Worm (Caenorhabditis elegans): ENCODE data around the gene ZK1010.12.

The ZK1010.12 gene

DNA sequence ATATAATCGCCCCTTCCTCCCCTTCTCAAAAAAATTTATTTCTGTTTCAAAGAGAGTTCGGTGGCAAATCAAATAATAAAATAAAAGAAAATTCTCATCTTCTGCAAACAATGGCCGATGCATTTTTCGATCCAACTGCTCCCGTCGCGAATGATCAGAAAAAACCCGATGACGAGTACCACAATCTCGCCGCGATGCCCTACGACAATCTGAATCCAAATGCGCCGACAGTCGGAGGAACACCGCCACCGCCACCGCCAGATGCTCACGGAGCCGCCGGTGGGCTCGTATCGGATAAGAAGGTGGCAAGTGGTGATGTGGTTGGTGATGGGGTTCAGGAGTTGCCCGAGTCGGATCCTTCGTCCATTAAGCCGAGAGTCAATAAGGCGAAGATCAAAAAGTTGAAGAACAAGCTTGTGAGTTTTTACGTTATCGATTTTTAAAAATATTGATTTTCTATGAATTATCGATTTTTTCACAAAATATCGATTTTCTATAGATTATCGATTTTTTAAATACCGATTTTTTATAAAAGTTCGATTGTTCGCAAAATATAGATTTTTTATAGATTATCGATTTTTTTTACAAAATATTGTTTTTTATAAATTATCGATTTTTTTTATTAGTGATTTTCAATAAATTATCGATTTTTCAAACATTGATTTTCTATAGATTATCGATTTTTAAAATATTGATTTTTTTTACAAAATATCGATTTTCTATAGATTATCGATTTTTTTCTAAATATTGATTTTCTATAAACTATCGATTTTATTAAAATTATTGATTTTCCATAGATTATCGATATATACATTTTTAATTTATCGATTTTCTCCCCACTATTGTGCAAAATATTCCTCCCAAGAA lies 39.5 kb upstream of the ZK1010.12 start, which contains the start of gene Y39E4A.1:
Gene Y39E4A.1 (plus strand): TSS at position 51 of the 867 bp plus-strand sequence.
- TF ChIP-seq T26A8.4 (GFP tag; IDR thresholded peaks at IDR 0.05) (no peak), mdt-29 (GFP tag; IDR thresholded peaks at IDR 0.05) (no peak), nhr-111 (GFP tag; optimal IDR thresholded peaks at IDR 0.05) (no peak), nhr-76 (tag; optimal IDR thresholded peaks at IDR 0.05) (no peak), hlh-30 (tag; optimal IDR thresholded peaks at IDR 0.05; ENCODE audit: insufficient read depth) (no peak), ceh-28 (tag; optimal IDR thresholded peaks at IDR 0.05) (peak; percentile 98), unc-130 (GFP tag; optimal IDR thresholded peaks at IDR 0.05) (no peak), nhr-10 (tag; optimal IDR thresholded peaks at IDR 0.05) (no peak), egl-43 (GFP tag; IDR thresholded peaks at IDR 0.05) (peak; percentile 64; the same call in 1 of the 2 replicates), tag-97 (GFP tag; IDR thresholded peaks at IDR 0.05) (no peak), ama-1 (optimal IDR thresholded peaks at IDR 0.05) (no peak), zfp-3 (GFP tag; conservative IDR thresholded peaks at IDR 0.05) (no peak), arid-1 (GFP tag; conservative IDR thresholded peaks at IDR 0.05) (0 out of 2 replicates have a peak, but pooled peaks have one; percentile 5), unc-62 (GFP tag; optimal IDR thresholded peaks at IDR 0.05 in 1 of 2) (peak in 1 of 2 experiments; percentile 75), unc-62 (tag; optimal IDR thresholded peaks at IDR 0.05) (no peak), mxl-3 (GFP tag; optimal IDR thresholded peaks at IDR 0.05) (no peak), lin-38 (GFP tag; IDR thresholded peaks at IDR 0.05) (no peak), T20F7.1 (GFP tag; optimal IDR thresholded peaks at IDR 0.05) (no peak), attf-4 (tag; optimal IDR thresholded peaks at IDR 0.05) (no peak), set-16 (GFP tag; IDR thresholded peaks at IDR 0.05) (peak; percentile 78), php-3 (GFP tag; IDR thresholded peaks at IDR 0.05) (no peak), unc-39 (tag; optimal IDR thresholded peaks at IDR 0.05) (no peak), ZK337.2 (GFP tag; IDR thresholded peaks at IDR 0.05) (peak; percentile 18; the same call in 1 of the 2 replicates), snpc-4 (tag; optimal IDR thresholded peaks at IDR 0.05) (no peak), mep-1 (tag; optimal IDR thresholded peaks at IDR 0.05) (no peak), Y48G9A.11 (GFP tag; IDR thresholded peaks at IDR 0.05) (no peak), ceh-20 (GFP tag; IDR thresholded peaks at IDR 0.05) (no peak), nhr-11 (tag; optimal IDR thresholded peaks at IDR 0.05) (no peak), lim-7 (GFP tag; IDR thresholded peaks at IDR 0.05) (no peak), lin-1 (GFP tag; IDR thresholded peaks at IDR 0.05) (0 out of 2 replicates have a peak, but pooled peaks have one; percentile 17), lir-3 (tag; optimal IDR thresholded peaks at IDR 0.05) (no peak)

DNA sequence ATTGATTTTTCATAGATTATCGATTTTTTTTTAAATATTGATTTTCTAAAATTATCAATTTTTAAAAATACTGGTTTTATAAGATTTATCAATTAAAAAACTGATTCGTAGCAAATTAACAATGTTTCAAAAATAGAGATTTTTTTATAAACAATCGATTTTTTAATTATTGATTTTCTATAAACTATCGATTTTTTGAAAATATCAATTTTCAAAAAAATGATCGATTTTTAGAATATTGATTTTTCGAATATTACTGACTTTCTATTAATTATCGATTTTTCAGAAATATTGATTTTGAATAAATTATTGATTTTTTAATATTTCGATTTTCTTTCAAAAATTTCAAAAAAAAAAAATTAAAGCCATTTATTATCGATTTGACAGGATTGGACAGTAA lies 38.5 kb upstream of the ZK1010.12 start:
- TF ChIP-seq nhr-25 (tag; optimal IDR thresholded peaks at IDR 0.05; ENCODE audit: borderline replicate concordance, insufficient read depth) (no peak), ceh-28 (tag; optimal IDR thresholded peaks at IDR 0.05) (peak; percentile 88)

DNA sequence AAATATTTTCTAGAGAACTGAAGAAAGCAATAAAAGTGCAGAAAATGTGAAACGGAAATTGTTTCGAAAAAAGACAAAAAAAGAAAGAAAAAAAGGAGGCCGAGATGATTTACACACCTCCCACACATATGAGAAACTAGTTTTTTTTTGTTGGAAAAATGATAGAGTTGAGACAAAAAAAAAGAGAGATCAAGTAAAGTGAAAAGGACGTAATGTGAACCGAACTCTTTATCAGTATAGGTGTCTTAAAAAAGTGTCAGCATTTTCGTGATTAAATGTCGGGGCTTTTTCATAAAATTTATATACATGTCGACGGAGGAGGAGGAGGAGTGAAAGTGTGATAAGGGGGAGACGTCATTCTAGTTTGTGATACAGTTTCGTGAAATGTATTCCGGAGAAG lies 31.8 kb upstream of the ZK1010.12 start:
- TF ChIP-seq spr-3 (GFP tag; optimal IDR thresholded peaks at IDR 0.05) (no peak), ama-1 (optimal IDR thresholded peaks at IDR 0.05) (no peak), daf-12 (tag; optimal IDR thresholded peaks at IDR 0.05) (no peak), dmd-6 (GFP tag; IDR thresholded peaks at IDR 0.05) (peak; percentile 81), Y105C5A.15 (GFP tag; IDR thresholded peaks at IDR 0.05) (no peak), zfp-2 (tag; optimal IDR thresholded peaks at IDR 0.05) (no peak), unc-62 (GFP tag; optimal IDR thresholded peaks at IDR 0.05 in 1 of 2) (peak in 1 of 2 experiments; percentile 92), unc-62 (tag; optimal IDR thresholded peaks at IDR 0.05) (no peak), unc-39 (tag; optimal IDR thresholded peaks at IDR 0.05) (no peak), daf-8 (GFP tag; IDR thresholded peaks at IDR 0.05) (no peak), lin-1 (GFP tag; IDR thresholded peaks at IDR 0.05) (0 out of 2 replicates have a peak, but pooled peaks have one; percentile 10), cey-2 (tag; optimal IDR thresholded peaks at IDR 0.05; ENCODE audit: borderline replicate concordance, insufficient read depth) (no peak), nhr-28 (tag; optimal IDR thresholded peaks at IDR 0.05) (peak; percentile 88), sdz-12 (GFP tag; optimal IDR thresholded peaks at IDR 0.05) (no peak), nhr-77 (tag; optimal IDR thresholded peaks at IDR 0.05) (peak; percentile 26), ces-1 (GFP tag; optimal IDR thresholded peaks at IDR 0.05) (no peak), tra-1 (GFP tag; IDR thresholded peaks at IDR 0.05) (0 out of 2 replicates have a peak, but pooled peaks have one; percentile 51), mep-1 (tag; optimal IDR thresholded peaks at IDR 0.05) (no peak), Y48G9A.11 (GFP tag; IDR thresholded peaks at IDR 0.05) (no peak), fkh-10 (GFP tag; optimal IDR thresholded peaks at IDR 0.05) (no peak), unc-130 (GFP tag; optimal IDR thresholded peaks at IDR 0.05) (no peak), lin-13 (GFP tag; optimal IDR thresholded peaks at IDR 0.05) (no peak), mxl-3 (GFP tag; optimal IDR thresholded peaks at IDR 0.05) (no peak), php-3 (GFP tag; IDR thresholded peaks at IDR 0.05) (0 out of 2 replicates have a peak, but pooled peaks have one; percentile 46)
